Fruit fly (Drosophila melanogaster): ENCODE data around the gene CG4829.

Gene CG4829

dm6 chrX:16822080-16822479 lies 10.6 kb downstream of the CG4829 start (continued):
- TF ChIP-seq prd (optimal IDR thresholded peaks at IDR 0.05) (no peak), prd (GFP tag; IDR thresholded peaks at IDR 0.05) (peak; percentile 65), CG7839 (tag; optimal IDR thresholded peaks at IDR 0.05) (peak; percentile 70), CG10543 (GFP tag; optimal IDR thresholded peaks at IDR 0.05) (no peak), CG18011 (GFP tag; optimal IDR thresholded peaks at IDR 0.05) (no peak), CG34224 (GFP tag; IDR thresholded peaks at IDR 0.05; ENCODE audit: partially characterized antibody) (no peak), CG3847 (GFP tag; IDR thresholded peaks at IDR 0.05) (no peak), unpg (GFP tag; optimal IDR thresholded peaks at IDR 0.05) (peak; percentile 74), Vsx1 (GFP tag; optimal IDR thresholded peaks at IDR 0.05) (no peak), CG2199 (GFP tag; IDR thresholded peaks at IDR 0.05) (no peak), hkb (optimal IDR thresholded peaks at IDR 0.05) (no peak), hkb (GFP tag; IDR thresholded peaks at IDR 0.05) (peak; percentile 78), Lpt (GFP tag; optimal IDR thresholded peaks at IDR 0.05) (no peak), fd64A (GFP tag; optimal IDR thresholded peaks at IDR 0.05) (no peak), hth (optimal IDR thresholded peaks at IDR 0.05) (no peak), CG3995 (GFP tag; optimal IDR thresholded peaks at IDR 0.05) (no peak), pita (GFP tag; optimal IDR thresholded peaks at IDR 0.05) (no peak), ase (GFP tag; IDR thresholded peaks at IDR 0.05) (peak; percentile 61; the same call in 2 of the 3 replicates), CG11695 (GFP tag; IDR thresholded peaks at IDR 0.05) (peak; percentile 67), bowl (GFP tag; IDR thresholded peaks at IDR 0.05) (0 out of 2 replicates have a peak, but pooled peaks have one; percentile 18), Hmx (GFP tag; optimal IDR thresholded peaks at IDR 0.05) (no peak), CG14014 (GFP tag; IDR thresholded peaks at IDR 0.05) (peak; percentile 48; the same call in 1 of the 2 replicates), Antp (GFP tag; optimal IDR thresholded peaks at IDR 0.05) (no peak), cad (GFP tag; optimal IDR thresholded peaks at IDR 0.05) (no peak), ERR (GFP tag; optimal IDR thresholded peaks at IDR 0.05) (no peak), Ets97D (GFP tag; optimal IDR thresholded peaks at IDR 0.05) (no peak), CG12236 (GFP tag; optimal IDR thresholded peaks at IDR 0.05) (no peak), ewg (GFP tag; optimal IDR thresholded peaks at IDR 0.05) (peak; percentile 32), ro (GFP tag; IDR thresholded peaks at IDR 0.05) (no peak), CG12155 (GFP tag; optimal IDR thresholded peaks at IDR 0.05) (no peak), wor (GFP tag; IDR thresholded peaks at IDR 0.05) (peak; percentile 24; the same call in 1 of the 2 replicates), CG8765 (GFP tag; IDR thresholded peaks at IDR 0.05) (no peak), Fer2 (tag; optimal IDR thresholded peaks at IDR 0.05) (no peak), MTF-1 (GFP tag; optimal IDR thresholded peaks at IDR 0.05; ENCODE audit: borderline replicate concordance) (no peak), h (optimal IDR thresholded peaks at IDR 0.05) (no peak), br (optimal IDR thresholded peaks at IDR 0.05) (no peak), sens (GFP tag) (no peak), CG13775 (GFP tag; optimal IDR thresholded peaks at IDR 0.05) (peak; percentile 3), CG11247 (GFP tag; IDR thresholded peaks at IDR 0.05) (no peak), CG10321 (GFP tag; IDR thresholded peaks at IDR 0.05) (peak; percentile 25; the same call in 1 of the 2 replicates), pum (GFP tag; optimal IDR thresholded peaks at IDR 0.05) (no peak), grn (GFP tag; optimal IDR thresholded peaks at IDR 0.05) (no peak), CG9437 (GFP tag; optimal IDR thresholded peaks at IDR 0.05) (no peak), org-1 (GFP tag; optimal IDR thresholded peaks at IDR 0.05) (peak; percentile 14), CG15696 (tag; optimal IDR thresholded peaks at IDR 0.05) (no peak), CG10431 (GFP tag; optimal IDR thresholded peaks at IDR 0.05) (no peak), CG7963 (GFP tag; IDR thresholded peaks at IDR 0.05; ENCODE audit: partially characterized antibody) (no peak), Bgb (GFP tag; IDR thresholded peaks at IDR 0.05; ENCODE audit: partially characterized antibody) (no peak), grau (tag; optimal IDR thresholded peaks at IDR 0.05) (peak; percentile 86), CG4820 (GFP tag; optimal IDR thresholded peaks at IDR 0.05) (peak; percentile 13), zfh1 (GFP tag; IDR thresholded peaks at IDR 0.05) (peak; percentile 45; the same call in 1 of the 3 replicates), mld (GFP tag; IDR thresholded peaks at IDR 0.05; ENCODE audit: partially characterized antibody) (no peak), ato (GFP tag; IDR thresholded peaks at IDR 0.05; ENCODE audit: partially characterized antibody) (no peak)

Data from whole organism, embryonic.